Worm (Caenorhabditis elegans): ENCODE results near the gene best-20.

- TF ChIP-seq ceh-88 (GFP tag; IDR thresholded peaks at IDR 0.05), result no peak
- TF ChIP-seq lin-14 (GFP tag; optimal IDR thresholded peaks at IDR 0.05), result no peak
- no peak for TF ChIP-seq fkh-10 (GFP tag; optimal IDR thresholded peaks at IDR 0.05)
- no peak for TF ChIP-seq unc-62 (GFP tag; optimal IDR thresholded peaks at IDR 0.05)
- TF ChIP-seq snpc-4 (tag; optimal IDR thresholded peaks at IDR 0.05), result no peak
These were observed 51.1 kb downstream of the best-20 start, which contains the start of gene M02B7.7 for ce11 chrIV:3807092-3807491.
